Worm (Caenorhabditis elegans): ENCODE data around the gene pygo-1.

pygo-1 gene

ce11 chrIV:5121995-5122394, 38.9 kb downstream of the pygo-1 start, which contains the start of gene tkr-3:
TSS of gene tkr-3 (minus strand) at chrIV:5122095.
- TF ChIP-seq unc-62 (GFP tag; optimal IDR thresholded peaks at IDR 0.05), result no peak

DNA sequence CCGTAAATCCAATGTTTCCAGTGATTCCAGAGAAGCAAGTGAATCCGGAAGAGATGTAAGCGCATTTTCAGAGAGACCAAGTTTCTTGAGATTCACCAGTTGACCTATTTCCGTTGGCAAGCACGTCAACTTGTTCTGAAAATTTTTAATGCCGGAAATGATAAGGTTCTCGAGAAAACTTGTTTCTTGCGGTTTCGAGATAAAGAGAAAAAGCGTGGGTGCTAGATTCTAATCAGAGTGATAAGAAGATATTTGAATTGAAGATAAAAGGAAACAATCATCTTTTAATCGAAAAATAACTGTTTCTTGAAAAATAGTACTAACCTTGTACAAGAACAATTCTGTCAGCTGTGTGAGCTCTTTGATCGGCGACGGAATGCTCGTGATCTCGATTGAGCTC, 48.7 kb downstream of the pygo-1 start:
- no peak for TF ChIP-seq unc-62 (GFP tag; optimal IDR thresholded peaks at IDR 0.05)

ce11 chrIV:5133791-5134370, 50.8 kb downstream of the pygo-1 start:
- TF ChIP-seq unc-62 (GFP tag; optimal IDR thresholded peaks at IDR 0.05), result no peak

DNA sequence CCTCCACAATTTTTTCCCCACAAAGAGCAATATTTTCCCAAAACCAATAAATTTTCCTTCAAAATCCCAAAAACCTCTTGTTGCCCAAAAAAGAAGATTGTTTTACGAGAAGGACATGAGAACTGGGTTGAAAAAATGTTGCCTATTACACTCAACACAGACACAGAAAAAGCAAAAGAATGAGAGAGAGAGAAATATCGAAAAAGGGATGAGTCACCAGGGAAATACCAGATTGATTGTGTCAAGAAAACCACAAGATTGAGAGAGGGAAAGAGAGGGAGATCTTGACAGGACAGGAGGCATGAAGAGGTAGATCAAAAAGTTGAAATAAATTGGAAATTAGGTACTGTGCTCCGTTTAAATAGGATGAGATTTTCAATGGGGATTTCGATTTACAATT, 51.7 kb downstream of the pygo-1 start:
- TF ChIP-seq unc-62 (GFP tag; optimal IDR thresholded peaks at IDR 0.05), result no peak

All from whole organism, dauer.